ENCODE assay signal across 3 fruit fly cellular contexts in the genomic region with DNA sequence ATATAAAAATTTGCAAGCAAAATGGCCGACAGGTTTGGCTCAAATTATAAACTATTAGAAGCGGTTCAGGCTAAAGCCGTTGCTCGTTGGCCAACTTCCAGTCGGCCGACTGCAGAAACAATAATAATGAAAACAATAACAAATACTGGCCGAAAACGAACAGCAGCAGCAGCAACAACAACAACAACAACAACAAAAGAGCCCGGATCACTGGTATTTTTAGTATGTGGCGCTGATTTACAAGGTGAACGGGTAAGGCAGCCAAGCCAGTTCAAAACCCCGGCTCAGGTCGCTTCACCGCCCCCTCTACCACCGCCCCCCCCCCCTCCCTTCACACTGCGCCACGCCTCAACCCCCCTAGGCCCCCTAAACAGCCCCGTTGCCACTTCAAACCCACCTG.
A peak's percentile ranks its signal among the peaks of the same experiment; 100 is the strongest.
TF ChIP-seq lines count a peak whose summit lies in the region.

No protein-coding gene starts in this region.

- no peak for TF ChIP-seq CTCF in whole organism, embryonic (GFP tag; optimal IDR thresholded peaks at IDR 0.05; lab: Kevin White, UChicago)

TF ChIP-seq in whole organism, embryonic, 481 proteins besides CTCF, POLR2A, EP300 and RAD21:
- TF ChIP-seq sd (tag; optimal IDR thresholded peaks at IDR 0.05; lab: Kevin White, UChicago) (peak; percentile 87), sna (GFP tag; IDR thresholded peaks at IDR 0.05; lab: Robert Waterston, UW; ENCODE audit: partially characterized antibody) (no peak), chinmo (GFP tag; IDR thresholded peaks at IDR 0.05; lab: Robert Waterston, UW; ENCODE audit: partially characterized antibody) (peak; percentile 97), row (GFP tag; IDR thresholded peaks at IDR 0.05; lab: Robert Waterston, UW) (no peak), CG13894 (tag; optimal IDR thresholded peaks at IDR 0.05; lab: Kevin White, UChicago) (peak; percentile 33), tup (GFP tag; optimal IDR thresholded peaks at IDR 0.05; lab: Kevin White, UChicago) (no peak), CG1024 (GFP tag; IDR thresholded peaks at IDR 0.05; lab: Robert Waterston, UW) (no peak), CG4360 (GFP tag; IDR thresholded peaks at IDR 0.05; lab: Robert Waterston, UW) (peak; percentile 34; the same call in 1 of the 2 replicates), cwo (GFP tag; optimal IDR thresholded peaks at IDR 0.05; lab: Kevin White, UChicago) (peak; percentile 39), crol (GFP tag; IDR thresholded peaks at IDR 0.05; lab: Robert Waterston, UW) (peak; percentile 82), CG6175 (GFP tag; IDR thresholded peaks at IDR 0.05; lab: Robert Waterston, UW) (0 out of 3 replicates have a peak, but pooled peaks have one; percentile 40), CG12769 (tag; optimal IDR thresholded peaks at IDR 0.05; lab: Kevin White, UChicago) (peak; percentile 21)

TF ChIP-seq in whole organism, pupa, 21 proteins besides CTCF, POLR2A, EP300 and RAD21:
- TF ChIP-seq EcR (GFP tag; optimal IDR thresholded peaks at IDR 0.05; lab: Kevin White, UChicago), result peak; percentile 60
- no peak for TF ChIP-seq Pif1A (GFP tag; optimal IDR thresholded peaks at IDR 0.05; lab: Kevin White, UChicago)
- 0 out of 2 replicates have a peak, but pooled peaks have one; percentile 1 for TF ChIP-seq CG32121 (GFP tag; IDR thresholded peaks at IDR 0.05; lab: Robert Waterston, UW)
TF ChIP-seq in whole organism, pupa: peak in this region for 2.

TF ChIP-seq in whole organism, wandering third instar larva, 38 proteins besides CTCF, POLR2A, EP300 and RAD21:
- no peak for TF ChIP-seq Hnf4 (GFP tag; optimal IDR thresholded peaks at IDR 0.05; lab: Kevin White, UChicago)
- no peak for TF ChIP-seq Hr78 (GFP tag; optimal IDR thresholded peaks at IDR 0.05; lab: Kevin White, UChicago)
- no peak for TF ChIP-seq psq (GFP tag; optimal IDR thresholded peaks at IDR 0.05; lab: Kevin White, UChicago)
- no peak for TF ChIP-seq Jra (GFP tag; optimal IDR thresholded peaks at IDR 0.05; lab: Kevin White, UChicago)
- TF ChIP-seq tai (GFP tag; optimal IDR thresholded peaks at IDR 0.05; lab: Kevin White, UChicago), result no peak
- no peak for TF ChIP-seq Abd-B (GFP tag; optimal IDR thresholded peaks at IDR 0.05; lab: Kevin White, UChicago)
- TF ChIP-seq Rel (GFP tag; optimal IDR thresholded peaks at IDR 0.05; lab: Kevin White, UChicago), result no peak
- peak; percentile 5 for TF ChIP-seq Rel (tag; optimal IDR thresholded peaks at IDR 0.05; lab: Kevin White, UChicago)
- no peak for TF ChIP-seq usp (GFP tag; optimal IDR thresholded peaks at IDR 0.05; lab: Kevin White, UChicago)
- TF ChIP-seq h (GFP tag; optimal IDR thresholded peaks at IDR 0.05; lab: Kevin White, UChicago), result no peak
- TF ChIP-seq br (GFP tag; optimal IDR thresholded peaks at IDR 0.05; lab: Kevin White, UChicago), result no peak
- peak; percentile 34 for TF ChIP-seq Dfd (GFP tag; optimal IDR thresholded peaks at IDR 0.05; lab: Kevin White, UChicago)
- no peak for TF ChIP-seq Hr83 (GFP tag; optimal IDR thresholded peaks at IDR 0.05; lab: Kevin White, UChicago; ENCODE audit: poor library complexity, severe bottlenecking)
- TF ChIP-seq N (GFP tag; optimal IDR thresholded peaks at IDR 0.05; lab: Kevin White, UChicago), result no peak
TF ChIP-seq in whole organism, wandering third instar larva: peak in this region for 2.

Comparison
In these comparisons a context has a peak if more than half of its experiments do, and no peak if none do; other contexts are left out.
1. Of the 10 proteins assayed by ChIP-seq in both whole organism, embryonic and whole organism, wandering third instar larva: peak only in whole organism, embryonic: none; only in whole organism, wandering third instar larva: Dfd; in both: none; in neither: 9.